Fruit fly (Drosophila melanogaster): Measurements from ENCODE around the gene Kots.

DNA sequence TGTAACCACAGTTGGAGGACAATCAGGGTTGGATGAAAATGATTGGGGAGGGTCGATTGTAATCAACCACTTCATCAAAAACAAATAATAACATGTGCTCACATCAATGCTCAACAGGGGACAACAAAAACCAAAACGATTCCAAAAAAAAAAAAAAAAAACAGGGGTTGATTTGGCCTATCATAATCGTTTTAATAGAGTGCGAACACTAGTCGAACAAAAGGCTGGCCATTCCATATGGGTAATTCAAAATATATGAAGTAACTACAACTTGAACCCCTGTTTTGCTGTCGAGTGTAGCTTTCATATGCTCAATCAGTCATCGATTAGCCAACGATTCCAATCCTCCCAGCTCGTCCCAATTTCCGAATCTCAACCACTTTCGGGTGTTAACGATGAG lies 16.6 kb downstream of the Kots start:
- TF ChIP-seq ttk (GFP tag; IDR thresholded peaks at IDR 0.05) (no peak), oc (tag; optimal IDR thresholded peaks at IDR 0.05) (no peak), CG2712 (tag; optimal IDR thresholded peaks at IDR 0.05) (no peak), dpn (GFP tag; optimal IDR thresholded peaks at IDR 0.05) (no peak), CkIIα-i1 (GFP tag; IDR thresholded peaks at IDR 0.05) (no peak), CG10267 (tag; optimal IDR thresholded peaks at IDR 0.05) (no peak), Med (GFP tag) (no peak), CG17359 (tag; optimal IDR thresholded peaks at IDR 0.05) (no peak), CG17361 (GFP tag; IDR thresholded peaks at IDR 0.05) (no peak), CG11696 (GFP tag; IDR thresholded peaks at IDR 0.05) (no peak), CG14014 (GFP tag; IDR thresholded peaks at IDR 0.05) (no peak), CG17802 (tag; optimal IDR thresholded peaks at IDR 0.05) (no peak), Ets97D (GFP tag; optimal IDR thresholded peaks at IDR 0.05) (no peak)
